Worm (Caenorhabditis elegans) whole organism, late embryonic: ENCODE measurements around the gene ZK622.4.

ENCODE experiments used
- C08G9.2 ChIP-seq: sonication (generic microtip); optimal IDR thresholded peaks from 2 replicates; lab custom pipeline; 2016; ENCODE audit warnings: mild to moderate bottlenecking, missing genetic modification characterization, moderate library complexity, missing compliant biosample characterization
- ama-1 ChIP-seq: fragments of 150-350 bp; optimal IDR thresholded peaks from 2 replicates; lab custom pipeline; 2014
- ceh-30 ChIP-seq: fragments of 150-350 bp; optimal IDR thresholded peaks from 2 replicates; lab custom pipeline; 2014; ENCODE audit warnings: missing biosample characterization, missing genetic modification characterization
- ceh-48 ChIP-seq: sonication (generic microtip); optimal IDR thresholded peaks from 2 replicates; lab custom pipeline; 2016; ENCODE audit warnings: missing genetic modification characterization, inconsistent platforms, missing compliant biosample characterization
- ceh-9 ChIP-seq: sonication (generic microtip); optimal IDR thresholded peaks from 2 replicates; lab custom pipeline; 2016; ENCODE audit warnings: mild to moderate bottlenecking, missing genetic modification characterization, inconsistent platforms, missing compliant biosample characterization
- dve-1 ChIP-seq: sonication (generic microtip); optimal IDR thresholded peaks from 2 replicates; lab custom pipeline; 2017; ENCODE audit warnings: antibody characterized with exemption, mild to moderate bottlenecking, missing genetic modification characterization, missing compliant biosample characterization
- elt-2 ChIP-seq: sonication (generic microtip); optimal IDR thresholded peaks from 2 replicates; lab custom pipeline; 2016; ENCODE audit warnings: missing genetic modification reagents, missing genetic modification characterization, missing compliant biosample characterization
- hlh-30 ChIP-seq: sonication (generic microtip); optimal IDR thresholded peaks from 2 replicates; lab custom pipeline; 2017; ENCODE audit warnings: antibody characterized with exemption, missing genetic modification characterization, missing compliant biosample characterization; ENCODE audit not compliant: insufficient read depth
- hlh-6 ChIP-seq: sonication (generic microtip); optimal IDR thresholded peaks from 2 replicates; lab custom pipeline; 2016; ENCODE audit warnings: missing genotype, missing genetic modification characterization, missing compliant biosample characterization
- nfya-1 ChIP-seq: sonication (generic microtip); optimal IDR thresholded peaks from 2 replicates; lab custom pipeline; 2017; ENCODE audit warnings: missing genetic modification characterization, mild to moderate bottlenecking, missing compliant biosample characterization, antibody characterized with exemption, moderate library complexity
- nhr-232 ChIP-seq: sonication (generic microtip); optimal IDR thresholded peaks from 2 replicates; lab custom pipeline; 2016; ENCODE audit warnings: missing genetic modification characterization, missing compliant biosample characterization

DNA sequence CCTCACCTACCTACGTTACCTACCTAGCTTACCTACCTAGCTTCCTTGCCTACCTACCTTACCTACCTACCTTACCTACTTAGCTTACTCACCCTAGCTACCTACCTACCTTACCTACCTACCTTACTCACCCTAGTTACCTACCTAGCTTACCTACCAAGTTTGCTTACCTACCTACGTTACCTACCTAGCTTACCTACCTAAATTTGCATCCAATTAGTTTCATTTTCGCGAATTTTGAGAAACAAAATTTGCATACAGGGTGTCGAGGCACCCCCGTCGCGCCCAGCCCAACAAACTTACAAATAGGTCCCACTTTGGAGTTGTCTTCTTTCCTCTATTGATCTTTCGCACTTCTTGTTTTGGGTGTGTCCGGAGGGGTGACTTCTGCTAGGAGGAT is 23.5 kb upstream of the ZK622.4 start:
- TF ChIP-seq nhr-232 (no peak), C08G9.2 (tag; lab: Kevin White, UChicago) (no peak), nfya-1 (tag; lab: Kevin White, UChicago) (no peak), hlh-30 (tag; lab: Kevin White, UChicago) (no peak), ama-1 (lab: Kevin White, UChicago) (no peak), ceh-30 (tag; lab: Kevin White, UChicago) (no peak), dve-1 (tag; lab: Kevin White, UChicago) (no peak), ceh-9 (tag; lab: Kevin White, UChicago) (no peak), ceh-48 (no peak), elt-2 (tag; lab: Kevin White, UChicago) (no peak), hlh-6 (tag; lab: Kevin White, UChicago) (no peak)
